Worm (Caenorhabditis elegans) whole organism, L1 larva: ENCODE data around the gene T06D4.6.

Source experiments
- F16B12.6 ChIP-seq: fragments of 150-350 bp; optimal IDR thresholded peaks from 2 replicates; lab custom pipeline; 2014; ENCODE audit warnings: missing biosample characterization, missing genetic modification characterization
- aha-1 ChIP-seq: fragments of 150-350 bp; optimal IDR thresholded peaks from 2 replicates; lab custom pipeline; 2014; ENCODE audit warnings: missing biosample characterization, missing genetic modification characterization
- aly-2 ChIP-seq: fragments of 150-350 bp; optimal IDR thresholded peaks from 2 replicates; lab custom pipeline; 2014; ENCODE audit warnings: missing biosample characterization, missing genetic modification characterization
- ceh-82 ChIP-seq, 3 experiments: fragments of 150-350 bp in 1 of 3; sonication (generic microtip) in 2 of 3; optimal IDR thresholded peaks; 2 replicates each; lab custom pipeline; 2014 to 2017; ENCODE audit warnings: missing biosample characterization in 3 of 3, missing genetic modification characterization in 3 of 3
- grh-1 ChIP-seq: fragments of 200-800 bp; sonication (Bioruptor generic); IDR thresholded peaks from 2 replicates; pipeline ENCODE4 v1.3.6; 2022; ENCODE audit warnings: missing genetic modification reagents, missing genetic modification characterization, missing compliant biosample characterization
- lin-39 ChIP-seq: fragments of 150-350 bp; optimal IDR thresholded peaks from 2 replicates; lab custom pipeline; 2014; ENCODE audit warnings: missing biosample characterization, missing genetic modification reagents, missing genetic modification characterization
- nhr-71 ChIP-seq: sonication (generic microtip); optimal IDR thresholded peaks from 2 replicates; lab custom pipeline; 2016; ENCODE audit warnings: mild to moderate bottlenecking, missing genetic modification characterization, moderate library complexity, missing compliant biosample characterization
- skn-1 ChIP-seq: fragments of 150-350 bp; optimal IDR thresholded peaks from 2 replicates; lab custom pipeline; 2014; ENCODE audit warnings: missing biosample characterization, missing genetic modification characterization
- snpc-4 ChIP-seq: fragments of 150-350 bp; optimal IDR thresholded peaks from 2 replicates; lab custom pipeline; 2014; ENCODE audit warnings: missing biosample characterization, missing genetic modification characterization
- unc-62 ChIP-seq: fragments of 150-350 bp; optimal IDR thresholded peaks from 2 replicates; lab custom pipeline; 2014; ENCODE audit warnings: missing biosample characterization, missing genetic modification reagents, missing genetic modification characterization
- ztf-4 ChIP-seq: fragments of 150-350 bp; optimal IDR thresholded peaks from 2 replicates; lab custom pipeline; 2014; ENCODE audit warnings: missing biosample characterization, missing genetic modification characterization

- TF ChIP-seq aha-1 (tag; lab: Kevin White, UChicago) (no peak), lin-39 (tag; lab: Kevin White, UChicago) (no peak), nhr-71 (peak; percentile 16), F16B12.6 (tag; lab: Kevin White, UChicago) (no peak), unc-62 (GFP tag; lab: Kevin White, UChicago) (no peak), aly-2 (tag; lab: Kevin White, UChicago) (no peak), skn-1 (no peak), snpc-4 (no peak), ztf-4 (tag; lab: Kevin White, UChicago) (no peak), grh-1 (GFP tag; lab: Robert Waterston, UW) (no peak), ceh-82 (tag; optimal IDR thresholded peaks at IDR 0.05; lab: Kevin White, UChicago) (peak in 1 of 3 experiments; percentile 46)
Observed at ce11 chrII:3428158-3428704, 40.8 kb upstream of the T06D4.6 start.
